Worm (Caenorhabditis elegans): ENCODE measurements around the gene ser-2.
A peak's percentile ranks its signal among the peaks of the same experiment; 100 is the strongest.

ser-2 gene

ce11 chrX:15279301-15279700 lies 23.5 kb downstream of the ser-2 start:
- TF ChIP-seq zip-8 (tag; optimal IDR thresholded peaks at IDR 0.05) = no peak
- TF ChIP-seq bed-3 (GFP tag; optimal IDR thresholded peaks at IDR 0.05) = no peak
- TF ChIP-seq nhr-2 (tag; optimal IDR thresholded peaks at IDR 0.05) = no peak
- TF ChIP-seq elt-1 (tag; optimal IDR thresholded peaks at IDR 0.05; ENCODE audit: borderline replicate concordance, insufficient read depth) = no peak
- TF ChIP-seq flh-1 (GFP tag; optimal IDR thresholded peaks at IDR 0.05) = no peak
- TF ChIP-seq hlh-1 (tag; optimal IDR thresholded peaks at IDR 0.05) = no peak
- no peak for TF ChIP-seq nhr-28 (tag; optimal IDR thresholded peaks at IDR 0.05)
- peak; percentile 20 for TF ChIP-seq cnd-1 (tag; optimal IDR thresholded peaks at IDR 0.05)
- TF ChIP-seq lsy-2 (tag; optimal IDR thresholded peaks at IDR 0.05) = no peak
- no peak for TF ChIP-seq ces-1 (GFP tag; optimal IDR thresholded peaks at IDR 0.05)
- TF ChIP-seq ceh-83 (GFP tag; optimal IDR thresholded peaks at IDR 0.05) = no peak
- TF ChIP-seq unc-120 (tag; optimal IDR thresholded peaks at IDR 0.05; ENCODE audit: poor library complexity, severe bottlenecking) = peak; percentile 33
- TF ChIP-seq ceh-43 (GFP tag; optimal IDR thresholded peaks at IDR 0.05) = no peak
- TF ChIP-seq mls-2 (tag; optimal IDR thresholded peaks at IDR 0.05) = peak; percentile 1
- TF ChIP-seq mab-5 (tag; optimal IDR thresholded peaks at IDR 0.05) = no peak
- TF ChIP-seq pha-4 (tag; optimal IDR thresholded peaks at IDR 0.05) = peak; percentile 67
- no peak for TF ChIP-seq lin-32 (GFP tag; optimal IDR thresholded peaks at IDR 0.05)
- no peak for TF ChIP-seq mep-1 (tag; optimal IDR thresholded peaks at IDR 0.05)
- no peak for TF ChIP-seq ham-2 (GFP tag; optimal IDR thresholded peaks at IDR 0.05)
- no peak for TF ChIP-seq ceh-39 (tag; optimal IDR thresholded peaks at IDR 0.05)
- no peak for TF ChIP-seq elt-3 (tag; optimal IDR thresholded peaks at IDR 0.05)
- no peak for TF ChIP-seq ztf-11 (tag; optimal IDR thresholded peaks at IDR 0.05)
- peak; percentile 58 for TF ChIP-seq sptf-1 (tag; optimal IDR thresholded peaks at IDR 0.05)
- no peak for TF ChIP-seq sem-2 (GFP tag; optimal IDR thresholded peaks at IDR 0.05)
- TF ChIP-seq unc-62 (GFP tag; optimal IDR thresholded peaks at IDR 0.05) = no peak
- TF ChIP-seq drap-1 (GFP tag; optimal IDR thresholded peaks at IDR 0.05) = no peak
- no peak for TF ChIP-seq lin-13 (tag; optimal IDR thresholded peaks at IDR 0.05)
- peak; percentile 7 for TF ChIP-seq M03D4.4 (tag; optimal IDR thresholded peaks at IDR 0.05)
- TF ChIP-seq blmp-1 (tag; optimal IDR thresholded peaks at IDR 0.05) = no peak
- TF ChIP-seq nhr-12 (tag; optimal IDR thresholded peaks at IDR 0.05) = no peak
- TF ChIP-seq unc-39 (tag; optimal IDR thresholded peaks at IDR 0.05) = no peak
- peak; percentile 41 for TF ChIP-seq nhr-237 (tag; optimal IDR thresholded peaks at IDR 0.05)
- TF ChIP-seq nhr-76 (tag; optimal IDR thresholded peaks at IDR 0.05) = no peak
- no peak for TF ChIP-seq tbx-8 (GFP tag; optimal IDR thresholded peaks at IDR 0.05)
- TF ChIP-seq snpc-4 (tag; optimal IDR thresholded peaks at IDR 0.05) = no peak

DNA sequence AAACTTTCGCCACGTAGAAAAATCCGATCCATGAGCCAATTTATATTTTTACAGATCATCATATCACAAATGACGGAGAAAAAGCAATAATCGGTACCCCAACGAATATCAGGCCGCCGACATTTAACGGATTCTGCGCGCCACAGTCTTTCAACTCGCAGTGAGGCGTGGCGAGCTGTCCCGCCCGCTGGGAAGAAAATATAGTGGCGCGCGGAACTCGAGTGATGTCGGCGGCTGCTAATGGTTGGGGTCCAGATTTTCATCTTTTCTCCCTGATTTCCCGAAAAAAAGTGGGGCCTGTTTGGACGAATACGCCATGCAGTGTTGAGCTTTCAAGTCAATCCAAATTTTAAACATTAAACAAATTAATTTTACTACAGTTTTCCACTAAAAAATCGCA lies 24.2 kb downstream of the ser-2 start:
- no peak for TF ChIP-seq nhr-2 (tag; optimal IDR thresholded peaks at IDR 0.05)
- no peak for TF ChIP-seq ces-1 (GFP tag; optimal IDR thresholded peaks at IDR 0.05)
- TF ChIP-seq tbx-8 (GFP tag; optimal IDR thresholded peaks at IDR 0.05) = no peak
- TF ChIP-seq ceh-83 (GFP tag; optimal IDR thresholded peaks at IDR 0.05) = no peak
- TF ChIP-seq lsy-2 (tag; optimal IDR thresholded peaks at IDR 0.05) = no peak
- TF ChIP-seq blmp-1 (tag; optimal IDR thresholded peaks at IDR 0.05) = no peak
- no peak for TF ChIP-seq elt-1 (tag; optimal IDR thresholded peaks at IDR 0.05; ENCODE audit: borderline replicate concordance, insufficient read depth)
- TF ChIP-seq hlh-1 (tag; optimal IDR thresholded peaks at IDR 0.05) = no peak
- TF ChIP-seq M03D4.4 (tag; optimal IDR thresholded peaks at IDR 0.05) = no peak
- no peak for TF ChIP-seq lin-13 (tag; optimal IDR thresholded peaks at IDR 0.05)
- TF ChIP-seq mab-5 (tag; optimal IDR thresholded peaks at IDR 0.05) = no peak
- TF ChIP-seq sptf-1 (tag; optimal IDR thresholded peaks at IDR 0.05) = no peak
- TF ChIP-seq snpc-4 (tag; optimal IDR thresholded peaks at IDR 0.05) = no peak
- TF ChIP-seq ceh-39 (tag; optimal IDR thresholded peaks at IDR 0.05) = no peak

ce11 chrX:15277714-15278187 lies 25.0 kb downstream of the ser-2 start, which contains the start of gene kin-20:
Gene kin-20 (minus strand): TSS chrX:15277764.
- TF ChIP-seq blmp-1 (tag; optimal IDR thresholded peaks at IDR 0.05) (peak; percentile 44), unc-39 (tag; optimal IDR thresholded peaks at IDR 0.05) (no peak), unc-120 (tag; optimal IDR thresholded peaks at IDR 0.05; ENCODE audit: poor library complexity, severe bottlenecking) (no peak), drap-1 (GFP tag; optimal IDR thresholded peaks at IDR 0.05) (no peak), hlh-1 (tag; optimal IDR thresholded peaks at IDR 0.05) (no peak), nhr-2 (tag; optimal IDR thresholded peaks at IDR 0.05) (no peak), nhr-12 (tag; optimal IDR thresholded peaks at IDR 0.05) (no peak), cnd-1 (tag; optimal IDR thresholded peaks at IDR 0.05) (peak; percentile 10), ceh-39 (tag; optimal IDR thresholded peaks at IDR 0.05) (no peak), nhr-28 (tag; optimal IDR thresholded peaks at IDR 0.05) (no peak), tbx-8 (GFP tag; optimal IDR thresholded peaks at IDR 0.05) (no peak), M03D4.4 (tag; optimal IDR thresholded peaks at IDR 0.05) (peak; percentile 43), mab-5 (tag; optimal IDR thresholded peaks at IDR 0.05) (no peak), ceh-83 (GFP tag; optimal IDR thresholded peaks at IDR 0.05) (no peak), pha-4 (tag; optimal IDR thresholded peaks at IDR 0.05) (no peak), snpc-4 (tag; optimal IDR thresholded peaks at IDR 0.05) (no peak), sem-2 (GFP tag; optimal IDR thresholded peaks at IDR 0.05) (no peak), lin-13 (tag; optimal IDR thresholded peaks at IDR 0.05) (no peak), mls-2 (tag; optimal IDR thresholded peaks at IDR 0.05) (peak; percentile 60), elt-3 (tag; optimal IDR thresholded peaks at IDR 0.05) (no peak), lsy-2 (tag; optimal IDR thresholded peaks at IDR 0.05) (no peak), lin-32 (GFP tag; optimal IDR thresholded peaks at IDR 0.05) (no peak), nhr-76 (tag; optimal IDR thresholded peaks at IDR 0.05) (no peak), nhr-237 (tag; optimal IDR thresholded peaks at IDR 0.05) (peak; percentile 0), zip-8 (tag; optimal IDR thresholded peaks at IDR 0.05) (peak; percentile 81), ces-1 (GFP tag; optimal IDR thresholded peaks at IDR 0.05) (no peak), unc-62 (GFP tag; optimal IDR thresholded peaks at IDR 0.05) (no peak), ham-2 (GFP tag; optimal IDR thresholded peaks at IDR 0.05) (peak; percentile 82), sptf-1 (tag; optimal IDR thresholded peaks at IDR 0.05) (peak; percentile 61), bed-3 (GFP tag; optimal IDR thresholded peaks at IDR 0.05) (no peak)
